Worm (Caenorhabditis elegans): ENCODE results near the gene bath-19.

The bath-19 gene

DNA sequence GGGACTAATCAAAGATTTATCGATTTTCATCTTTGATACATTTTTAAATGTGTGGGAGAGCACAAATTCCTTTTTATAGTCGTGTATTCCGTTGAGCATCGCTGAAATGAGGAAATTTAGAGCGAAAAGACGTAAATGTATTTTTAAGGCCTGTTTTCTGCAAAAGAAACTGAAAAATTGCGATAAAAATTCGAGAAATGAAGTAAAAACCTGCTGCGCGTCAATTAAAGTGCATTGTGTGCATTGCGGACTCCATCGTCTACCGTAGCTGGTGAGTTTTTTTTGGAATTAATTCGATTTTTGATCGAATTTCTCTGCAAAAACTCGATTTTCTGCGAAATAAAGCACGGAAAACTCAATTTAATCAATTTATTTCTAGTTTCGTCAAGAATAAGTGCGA, at the start of gene bath-19:
bath-19 (minus strand) TSS at position 101 of the 400 bp plus-strand sequence.
- TF ChIP-seq ama-1 (optimal IDR thresholded peaks at IDR 0.05) (no peak), ttx-3 (tag; optimal IDR thresholded peaks at IDR 0.05) (no peak), fax-1 (tag; optimal IDR thresholded peaks at IDR 0.05) (no peak), gmeb-2 (tag; optimal IDR thresholded peaks at IDR 0.05) (no peak), T23F11.4 (GFP tag; optimal IDR thresholded peaks at IDR 0.05) (no peak), ceh-14 (tag; optimal IDR thresholded peaks at IDR 0.05) (no peak), ceh-22 (tag; optimal IDR thresholded peaks at IDR 0.05) (no peak), madf-2 (tag; optimal IDR thresholded peaks at IDR 0.05) (no peak), K02D7.2 (tag; optimal IDR thresholded peaks at IDR 0.05) (no peak), ceh-18 (tag; optimal IDR thresholded peaks at IDR 0.05) (no peak), nhr-11 (tag; optimal IDR thresholded peaks at IDR 0.05) (no peak), sox-4 (tag; optimal IDR thresholded peaks at IDR 0.05) (no peak), npax-4 (tag; optimal IDR thresholded peaks at IDR 0.05) (no peak), sox-2 (GFP tag; IDR thresholded peaks at IDR 0.05) (no peak), lin-11 (tag; optimal IDR thresholded peaks at IDR 0.05) (no peak), tbx-2 (tag; optimal IDR thresholded peaks at IDR 0.05) (no peak), K09A11.1 (tag; optimal IDR thresholded peaks at IDR 0.05; ENCODE audit: insufficient read depth) (no peak)

DNA sequence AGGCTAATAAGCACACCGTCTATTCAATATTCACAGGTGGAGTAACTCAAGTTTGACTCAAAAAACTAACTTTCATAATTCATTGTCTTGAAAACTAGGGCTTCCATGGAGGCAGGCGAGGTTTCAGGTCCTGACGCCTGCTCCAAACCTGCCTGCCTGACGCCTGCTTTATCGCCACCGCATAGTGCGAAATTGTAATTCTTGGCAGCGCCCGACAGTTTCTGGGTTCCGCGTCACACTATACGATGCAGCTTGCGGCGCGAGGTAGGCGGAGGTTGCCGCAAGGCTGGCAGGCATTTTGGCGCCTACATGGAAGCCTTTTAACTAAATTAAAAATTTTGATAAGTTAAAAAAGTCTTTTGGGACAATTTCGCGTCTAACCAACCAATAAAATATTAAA, 48.0 kb upstream of the bath-19 start:
- TF ChIP-seq ceh-22 (tag; optimal IDR thresholded peaks at IDR 0.05) (no peak), hlh-30 (tag; optimal IDR thresholded peaks at IDR 0.05; ENCODE audit: insufficient read depth) (no peak), ama-1 (optimal IDR thresholded peaks at IDR 0.05) (no peak), ets-4 (tag; optimal IDR thresholded peaks at IDR 0.05) (no peak), sox-2 (GFP tag; IDR thresholded peaks at IDR 0.05) (no peak), ref-2 (tag; optimal IDR thresholded peaks at IDR 0.05) (no peak), unc-3 (GFP tag; conservative IDR thresholded peaks at IDR 0.05) (no peak), unc-3 (tag; optimal IDR thresholded peaks at IDR 0.05) (no peak), mec-3 (tag; optimal IDR thresholded peaks at IDR 0.05; ENCODE audit: borderline replicate concordance) (no peak), unc-42 (tag; optimal IDR thresholded peaks at IDR 0.05) (no peak), elt-2 (tag; optimal IDR thresholded peaks at IDR 0.05) (no peak), K09A11.1 (tag; optimal IDR thresholded peaks at IDR 0.05; ENCODE audit: insufficient read depth) (no peak), gmeb-2 (tag; optimal IDR thresholded peaks at IDR 0.05) (no peak), C08G9.2 (tag; optimal IDR thresholded peaks at IDR 0.05) (no peak), pha-2 (tag; optimal IDR thresholded peaks at IDR 0.05) (no peak), pha-4 (tag; optimal IDR thresholded peaks at IDR 0.05) (no peak), fkh-10 (GFP tag; optimal IDR thresholded peaks at IDR 0.05) (no peak)

DNA sequence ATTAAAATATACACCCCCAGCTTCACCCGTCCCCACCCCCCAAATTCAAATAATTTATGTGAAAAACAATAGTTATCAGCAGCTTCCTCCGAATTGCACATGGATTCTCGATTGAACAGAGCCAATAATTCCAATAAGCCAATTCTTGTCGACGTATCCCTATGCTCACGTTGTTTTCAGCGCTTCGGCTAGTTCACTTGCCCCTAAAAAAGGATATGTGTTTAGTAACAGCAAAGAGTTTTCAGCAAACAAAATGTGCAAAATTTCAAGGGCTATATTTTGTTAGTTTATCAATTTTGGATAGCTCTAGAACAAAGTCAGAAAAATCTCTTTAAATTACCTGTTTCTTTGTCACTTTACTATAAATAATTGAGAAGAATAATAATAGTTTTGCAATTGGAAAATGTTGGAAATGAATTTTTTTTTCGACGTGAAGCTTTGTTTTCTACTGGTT, 44.6 kb upstream of the bath-19 start, which contains the start of the genes T16A1.5 and fbxc-49:
T16A1.5 (minus strand) TSS at position 101 of the 454 bp plus-strand sequence.
fbxc-49 (plus strand) TSS at position 404 of the 454 bp plus-strand sequence.
- no peak for TF ChIP-seq syd-9 (tag; optimal IDR thresholded peaks at IDR 0.05)
- TF ChIP-seq madf-2 (tag; optimal IDR thresholded peaks at IDR 0.05): no peak
- TF ChIP-seq hlh-6 (tag; optimal IDR thresholded peaks at IDR 0.05): no peak
- TF ChIP-seq ceh-45 (GFP tag; IDR thresholded peaks at IDR 0.05): no peak
- TF ChIP-seq odd-2 (tag; optimal IDR thresholded peaks at IDR 0.05): no peak
- no peak for TF ChIP-seq unc-55 (GFP tag; optimal IDR thresholded peaks at IDR 0.05)
- no peak for TF ChIP-seq nhr-232 (tag; optimal IDR thresholded peaks at IDR 0.05)
- TF ChIP-seq gmeb-2 (tag; optimal IDR thresholded peaks at IDR 0.05): no peak
- no peak for TF ChIP-seq sdc-2 (tag; optimal IDR thresholded peaks at IDR 0.05)
- no peak for TF ChIP-seq sox-4 (tag; optimal IDR thresholded peaks at IDR 0.05)

DNA sequence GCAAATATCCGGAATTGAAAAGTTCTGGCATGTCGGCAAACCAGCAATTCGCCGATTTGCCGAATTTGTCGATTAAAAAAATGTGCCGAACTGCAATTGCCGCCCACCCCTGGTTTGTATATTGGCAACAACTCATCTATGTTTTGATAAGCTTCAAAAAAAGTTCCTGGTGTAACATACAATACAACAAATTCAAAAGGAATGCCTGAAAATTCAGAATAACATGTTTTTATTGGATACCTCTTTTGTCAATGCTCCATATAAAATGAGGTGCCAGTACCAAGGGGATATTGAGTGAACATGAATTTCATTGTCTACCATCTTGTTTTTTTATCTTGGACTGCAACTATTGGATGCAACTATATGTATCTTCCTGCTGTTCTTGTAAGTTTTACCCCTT, 42.1 kb upstream of the bath-19 start, which contains the start of gene T16A1.4:
T16A1.4 (plus strand) TSS at position 301 of the 400 bp plus-strand sequence.
- TF ChIP-seq unc-42 (tag; optimal IDR thresholded peaks at IDR 0.05) (no peak), sdc-2 (tag; optimal IDR thresholded peaks at IDR 0.05) (no peak), lim-6 (tag; optimal IDR thresholded peaks at IDR 0.05) (no peak), ceh-31 (tag; optimal IDR thresholded peaks at IDR 0.05) (no peak), mec-3 (tag; optimal IDR thresholded peaks at IDR 0.05; ENCODE audit: borderline replicate concordance) (no peak), C38D4.7 (GFP tag; optimal IDR thresholded peaks at IDR 0.05) (no peak), hlh-15 (tag; optimal IDR thresholded peaks at IDR 0.05) (no peak), nhr-232 (tag; optimal IDR thresholded peaks at IDR 0.05) (no peak), Y22D7AL.16 (tag; optimal IDR thresholded peaks at IDR 0.05) (no peak), che-1 (tag; optimal IDR thresholded peaks at IDR 0.05) (no peak), K02D7.2 (tag; optimal IDR thresholded peaks at IDR 0.05) (no peak), nfya-1 (tag; optimal IDR thresholded peaks at IDR 0.05) (no peak), pha-4 (tag; optimal IDR thresholded peaks at IDR 0.05) (no peak)
